Fruit fly (Drosophila melanogaster) S2 (cell line): ENCODE results near the gene Grl62c.

Experiments used
- CG8478 ChIP-seq: fragments of >200 bp; optimal IDR thresholded peaks from 2 replicates; lab custom pipeline; 2018
- CTCF ChIP-seq, 2 experiments: fragments of >200 bp; optimal IDR thresholded peaks; 2 replicates each; lab custom pipeline; 2018

DNA sequence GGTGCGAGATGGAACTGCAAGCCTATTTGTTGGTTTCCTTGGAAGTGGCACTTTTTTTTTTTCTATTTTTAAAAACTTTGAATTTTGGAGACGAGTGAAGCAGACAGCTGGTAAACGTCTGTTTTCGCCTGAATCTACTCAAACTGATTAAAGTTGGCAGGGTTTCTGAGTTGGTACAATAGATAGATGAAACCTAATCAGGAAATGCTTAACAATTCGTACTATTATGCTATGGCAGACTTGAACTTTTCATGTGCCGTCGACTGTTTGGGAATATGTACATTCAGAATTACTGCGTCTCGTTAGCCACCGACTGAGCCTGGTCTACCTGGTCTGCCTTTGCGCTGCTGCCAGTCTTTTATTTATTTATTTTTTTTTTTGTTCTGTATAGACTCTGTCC lies 21.2 kb upstream of the Grl62c start, which contains the start of gene CG42841:
- TF ChIP-seq CTCF (optimal IDR thresholded peaks at IDR 0.05; lab: Kevin White, UChicago), result no peak
- TF ChIP-seq CG8478 (lab: Kevin White, UChicago), result no peak
